Fruit fly (Drosophila melanogaster): Measurements from ENCODE around the gene CG4194.

DNA sequence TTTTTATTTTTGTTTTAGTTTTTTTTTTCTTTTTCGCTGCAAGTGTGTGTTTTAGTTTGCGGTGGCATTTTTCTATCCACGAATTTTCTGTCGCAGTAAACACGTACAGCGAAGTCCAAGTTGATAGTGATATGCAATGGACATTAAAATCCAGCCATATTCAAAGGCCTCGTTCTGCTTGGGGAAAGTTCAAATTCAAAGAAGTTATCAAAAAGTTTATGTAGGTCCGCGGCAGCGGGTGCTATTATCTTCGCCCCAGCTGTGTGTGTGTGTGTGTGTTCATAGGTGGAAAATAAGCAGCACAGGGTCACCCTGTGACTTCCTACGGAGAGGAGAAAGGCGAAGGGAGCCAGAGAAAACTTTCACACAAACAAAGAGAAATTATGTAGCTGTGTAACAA is 19.1 kb downstream of the CG4194 start:
- TF ChIP-seq D1 (tag; optimal IDR thresholded peaks at IDR 0.05) (no peak), CG32121 (GFP tag; IDR thresholded peaks at IDR 0.05) (peak; percentile 84), gl (tag; optimal IDR thresholded peaks at IDR 0.05) (no peak), CG14655 (GFP tag; optimal IDR thresholded peaks at IDR 0.05) (peak; percentile 74), CG34367 (tag; optimal IDR thresholded peaks at IDR 0.05) (no peak), CG15710 (tag; optimal IDR thresholded peaks at IDR 0.05) (no peak), CG8301 (tag; optimal IDR thresholded peaks at IDR 0.05) (peak; percentile 57), fd96Ca (GFP tag; IDR thresholded peaks at IDR 0.05) (peak; percentile 89), Pif1A (GFP tag; optimal IDR thresholded peaks at IDR 0.05) (peak; percentile 56)

All from whole organism, pupa.